Fruit fly (Drosophila melanogaster): ENCODE results near the gene CG17712.

CG17712 gene

dm6 chr2L:1727162-1727825, 24.6 kb downstream of the CG17712 start (continued):
- TF ChIP-seq CG17829 (tag; optimal IDR thresholded peaks at IDR 0.05) (peak; percentile 95), ERR (GFP tag; optimal IDR thresholded peaks at IDR 0.05) (peak; percentile 98), CG3281 (GFP tag; optimal IDR thresholded peaks at IDR 0.05) (peak; percentile 97)

- TF ChIP-seq lbe (GFP tag; optimal IDR thresholded peaks at IDR 0.05) = peak; percentile 29
- no peak for TF ChIP-seq Poxn (GFP tag; IDR thresholded peaks at IDR 0.05)
- peak; percentile 11 for TF ChIP-seq Dp (GFP tag; optimal IDR thresholded peaks at IDR 0.05)
- TF ChIP-seq CG15601 (tag; optimal IDR thresholded peaks at IDR 0.05) = peak; percentile 86
- TF ChIP-seq BEAF-32 (GFP tag; optimal IDR thresholded peaks at IDR 0.05) = peak; percentile 6
- no peak for TF ChIP-seq CG15269 (tag; optimal IDR thresholded peaks at IDR 0.05)
- TF ChIP-seq hb (GFP tag; IDR thresholded peaks at IDR 0.05; ENCODE audit: partially characterized antibody) = no peak
- TF ChIP-seq kni (GFP tag; optimal IDR thresholded peaks at IDR 0.05) = no peak
These were observed 27.4 kb downstream of the CG17712 start for dm6 chr2L:1724592-1724940.

dm6 chr2L:1723937-1724591, 27.9 kb downstream of the CG17712 start, which contains the start of gene Rim2:
Gene Rim2, minus strand, starts transcription at chr2L:1724388.
- TF ChIP-seq en (GFP tag; optimal IDR thresholded peaks at IDR 0.05) = no peak
- TF ChIP-seq CG11456 (GFP tag; IDR thresholded peaks at IDR 0.05) = no peak
- no peak for TF ChIP-seq Nf-YB (GFP tag; optimal IDR thresholded peaks at IDR 0.05)
- TF ChIP-seq NFAT (GFP tag; IDR thresholded peaks at IDR 0.05) = no peak
- TF ChIP-seq CG3847 (GFP tag; IDR thresholded peaks at IDR 0.05) = peak; percentile 30; the same call in 1 of the 2 replicates
- TF ChIP-seq CG34224 (GFP tag; IDR thresholded peaks at IDR 0.05; ENCODE audit: partially characterized antibody) = no peak; the same call in 2 of the 3 replicates
- no peak for TF ChIP-seq fd3F (GFP tag; optimal IDR thresholded peaks at IDR 0.05)
- TF ChIP-seq Scr (GFP tag; IDR thresholded peaks at IDR 0.05; ENCODE audit: partially characterized antibody) = peak; percentile 36; the same call in 1 of the 2 replicates
- no peak for TF ChIP-seq Atf6 (GFP tag; IDR thresholded peaks at IDR 0.05)
- no peak for TF ChIP-seq lbe (GFP tag; optimal IDR thresholded peaks at IDR 0.05)
- TF ChIP-seq Usf (GFP tag; optimal IDR thresholded peaks at IDR 0.05) = no peak
- TF ChIP-seq trh (GFP tag; optimal IDR thresholded peaks at IDR 0.05) = no peak
- peak; percentile 25 for TF ChIP-seq vfl (GFP tag; optimal IDR thresholded peaks at IDR 0.05)
- peak; percentile 35 for TF ChIP-seq YL-1 (GFP tag; optimal IDR thresholded peaks at IDR 0.05)
- TF ChIP-seq psq (GFP tag; optimal IDR thresholded peaks at IDR 0.05) = no peak
- peak; percentile 3 for TF ChIP-seq Jarid2 (GFP tag; optimal IDR thresholded peaks at IDR 0.05)
- no peak for TF ChIP-seq CG2875 (GFP tag; optimal IDR thresholded peaks at IDR 0.05)
- TF ChIP-seq ro (GFP tag; IDR thresholded peaks at IDR 0.05) = no peak
- TF ChIP-seq CG9876 (GFP tag; optimal IDR thresholded peaks at IDR 0.05) = no peak
- TF ChIP-seq Hr39 (optimal IDR thresholded peaks at IDR 0.05) = no peak
- TF ChIP-seq CG13424 (tag; optimal IDR thresholded peaks at IDR 0.05) = peak; percentile 23
- TF ChIP-seq Deaf1 (tag; optimal IDR thresholded peaks at IDR 0.05) = peak; percentile 13
- TF ChIP-seq CG17186 (GFP tag; optimal IDR thresholded peaks at IDR 0.05) = peak; percentile 69
- TF ChIP-seq Ptx1 (GFP tag; IDR thresholded peaks at IDR 0.05) = no peak
- TF ChIP-seq sqz (GFP tag; optimal IDR thresholded peaks at IDR 0.05) = peak; percentile 73
- TF ChIP-seq CG7786 (GFP tag; optimal IDR thresholded peaks at IDR 0.05) = no peak
- no peak for TF ChIP-seq CG31441 (GFP tag; IDR thresholded peaks at IDR 0.05)
- no peak for TF ChIP-seq sim (GFP tag; IDR thresholded peaks at IDR 0.05)
- TF ChIP-seq CG43689 (GFP tag; IDR thresholded peaks at IDR 0.05) = no peak
- TF ChIP-seq CG9932 (GFP tag; IDR thresholded peaks at IDR 0.05) = 0 out of 2 replicates have a peak, but pooled peaks have one; percentile 25
- no peak for TF ChIP-seq CG16815 (GFP tag; optimal IDR thresholded peaks at IDR 0.05)
- peak; percentile 64 for TF ChIP-seq MBD-R2 (GFP tag; IDR thresholded peaks at IDR 0.05)
- no peak for TF ChIP-seq CG15269 (tag; optimal IDR thresholded peaks at IDR 0.05)
- no peak for TF ChIP-seq Spps (tag; optimal IDR thresholded peaks at IDR 0.05)
- no peak for TF ChIP-seq Optix (GFP tag; IDR thresholded peaks at IDR 0.05)
- TF ChIP-seq Aef1 (GFP tag; IDR thresholded peaks at IDR 0.05) = no peak
- TF ChIP-seq CG4328 (GFP tag; optimal IDR thresholded peaks at IDR 0.05) = no peak
